Worm (Caenorhabditis elegans): ENCODE measurements around the gene Y57G11C.30.

DNA sequence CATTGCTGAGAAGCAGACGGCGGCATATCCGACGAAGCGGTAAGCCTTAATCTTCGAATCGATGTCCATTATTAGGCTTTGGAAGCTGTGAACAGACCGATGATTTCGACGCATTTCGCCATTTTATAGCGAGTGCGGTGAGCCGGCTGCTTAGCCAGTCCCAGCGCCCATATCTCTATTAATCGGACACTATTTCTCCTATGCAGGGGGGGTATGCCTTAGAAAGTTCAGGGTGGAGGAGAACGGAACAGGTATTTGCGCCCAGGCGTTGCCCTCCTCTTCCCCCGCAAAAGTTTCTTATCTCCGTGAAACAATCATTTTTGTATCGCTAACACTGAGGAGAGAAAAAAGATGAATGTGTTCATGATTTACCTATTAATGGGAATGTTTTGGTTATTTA lies 48.0 kb downstream of the Y57G11C.30 start, which contains the start of gene dpy-4:
- no peak for TF ChIP-seq klf-2 (GFP tag; conservative IDR thresholded peaks at IDR 0.05)
- TF ChIP-seq ref-1 (GFP tag; conservative IDR thresholded peaks at IDR 0.05) = no peak
- TF ChIP-seq ztf-23 (GFP tag; IDR thresholded peaks at IDR 0.05) = no peak
- no peak for TF ChIP-seq med-1 (GFP tag; optimal IDR thresholded peaks at IDR 0.05; ENCODE audit: insufficient read depth)
- no peak for TF ChIP-seq flt-1 (GFP tag; IDR thresholded peaks at IDR 0.05)
- no peak for TF ChIP-seq T22C8.4 (GFP tag; IDR thresholded peaks at IDR 0.05)

Measured in whole organism, midembryonic.